Worm (Caenorhabditis elegans): ENCODE measurements around the gene mip-2.

ce11 chrV:13654394-13654792, 17.4 kb downstream of the mip-2 start:
- TF ChIP-seq aly-2 (tag; optimal IDR thresholded peaks at IDR 0.05) (no peak), lin-39 (tag; optimal IDR thresholded peaks at IDR 0.05) (no peak), pax-3 (tag; optimal IDR thresholded peaks at IDR 0.05) (no peak)

All from whole organism, L1 larva.